Worm (Caenorhabditis elegans) whole organism, L4 larva: ENCODE measurements around the gene hat-1.

Source experiments
- R02D3.7 ChIP-seq: fragments of 150-350 bp; sonication (generic microtip); optimal IDR thresholded peaks from 3 replicates; lab custom pipeline; 2014; ENCODE audit warnings: missing biosample characterization, missing genetic modification characterization
- ama-1 ChIP-seq: fragments of 150-350 bp; optimal IDR thresholded peaks from 2 replicates; lab custom pipeline; 2014; ENCODE audit warnings: inconsistent platforms, mixed read lengths
- ceh-44 ChIP-seq: fragments of 200-800 bp; sonication (Bioruptor generic); IDR thresholded peaks from 2 replicates; pipeline ENCODE4 v1.3.6; 2022; ENCODE audit warnings: missing genetic modification reagents, missing genetic modification characterization, missing compliant biosample characterization
- dmd-8 ChIP-seq: fragments of 200-800 bp; sonication (Bioruptor generic); IDR thresholded peaks from 2 replicates; pipeline ENCODE4 v1.3.6; 2022; ENCODE audit warnings: missing genetic modification characterization, missing compliant biosample characterization
- duxl-1 ChIP-seq: sonication (generic microtip); optimal IDR thresholded peaks from 2 replicates; lab custom pipeline; 2016; ENCODE audit warnings: mild to moderate bottlenecking, missing genetic modification characterization, moderate library complexity, missing compliant biosample characterization; ENCODE audit not compliant: poor library complexity
- fkh-10 ChIP-seq: fragments of 150-350 bp; optimal IDR thresholded peaks from 2 replicates; lab custom pipeline; 2014; ENCODE audit warnings: missing biosample characterization, missing genetic modification reagents, missing genetic modification characterization
- hif-1 ChIP-seq, 2 experiments: sonication (generic microtip); optimal IDR thresholded peaks; 2 replicates each; lab custom pipeline; 2016 to 2017; ENCODE audit warnings: missing compliant biosample characterization in 2 of 2, missing genetic modification characterization in 2 of 2, missing genetic modification reagents in 2 of 2, missing genotype in 2 of 2, mild to moderate bottlenecking in 1 of 2
- lsy-2 ChIP-seq, 2 experiments: fragments of 150-350 bp in 1 of 2; sonication (generic microtip) in 1 of 2; optimal IDR thresholded peaks; 2 replicates each; lab custom pipeline; 2014 to 2017; ENCODE audit warnings: missing biosample characterization in 2 of 2, missing genetic modification characterization in 2 of 2
- pha-4 ChIP-seq, 2 experiments: fragments of 150-350 bp in 1 of 2; fragments of 200-800 bp in 1 of 2; sonication (Bioruptor generic) in 1 of 2; IDR thresholded peaks in 1 of 2; optimal IDR thresholded peaks in 1 of 2; 2 replicates each; pipeline versions ENCODE4 v1.3.6 to Lab custom; 2014 to 2022; ENCODE audit warnings: missing genetic modification characterization in 2 of 2, missing genetic modification reagents in 2 of 2, missing biosample characterization in 1 of 2, missing compliant biosample characterization in 1 of 2
- php-3 ChIP-seq: fragments of 200-800 bp; sonication (Bioruptor generic); IDR thresholded peaks from 2 replicates; pipeline ENCODE4 v1.3.6; 2022; ENCODE audit warnings: missing genetic modification reagents, missing genetic modification characterization, missing compliant biosample characterization
- unc-130 ChIP-seq: sonication (generic microtip); optimal IDR thresholded peaks from 2 replicates; lab custom pipeline; 2016; ENCODE audit warnings: missing genetic modification reagents, missing genetic modification characterization, missing compliant biosample characterization
- ztf-11 ChIP-seq: fragments of 150-350 bp; optimal IDR thresholded peaks from 2 replicates; lab custom pipeline; 2014; ENCODE audit warnings: missing biosample characterization, missing genetic modification characterization

DNA sequence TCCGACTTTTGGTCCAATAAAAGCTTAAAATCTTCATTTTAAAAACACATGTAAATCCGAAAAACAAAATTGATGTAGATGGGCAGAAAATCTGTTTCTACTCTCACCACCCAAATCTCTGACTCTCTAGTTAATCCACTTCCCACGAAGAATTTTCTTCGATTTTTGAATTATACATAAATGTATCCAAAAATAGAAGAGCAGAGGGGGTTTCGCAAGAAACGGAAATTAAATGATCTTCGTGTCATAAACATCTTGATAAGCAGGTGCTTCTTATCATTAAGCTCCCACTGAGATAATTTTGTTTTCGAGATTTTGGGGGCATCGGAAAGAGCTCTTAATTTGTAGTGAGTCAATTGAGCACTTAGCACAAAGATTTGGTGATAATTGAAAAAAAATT, 17.4 kb downstream of the hat-1 start:
- TF ChIP-seq R02D3.7 (tag; lab: Kevin White, UChicago), result no peak
- TF ChIP-seq php-3 (GFP tag; lab: Robert Waterston, UW), result no peak
- no peak for TF ChIP-seq duxl-1 (tag; lab: Kevin White, UChicago)
- TF ChIP-seq ztf-11 (tag; lab: Kevin White, UChicago), result no peak
- TF ChIP-seq pha-4 (GFP tag; IDR thresholded peaks at IDR 0.05; lab: Robert Waterston, UW), result no peak
- TF ChIP-seq pha-4 (tag; optimal IDR thresholded peaks at IDR 0.05; lab: Kevin White, UChicago), result no peak
- TF ChIP-seq dmd-8 (GFP tag; lab: Robert Waterston, UW), result no peak
- TF ChIP-seq lsy-2 (tag; optimal IDR thresholded peaks at IDR 0.05; lab: Kevin White, UChicago), result no peak
- no peak for TF ChIP-seq fkh-10
- TF ChIP-seq unc-130 (GFP tag; lab: Kevin White, UChicago), result no peak
- TF ChIP-seq ceh-44 (GFP tag; lab: Robert Waterston, UW), result no peak
- no peak for TF ChIP-seq ama-1 (lab: Kevin White, UChicago)
- no peak for TF ChIP-seq hif-1 (tag; optimal IDR thresholded peaks at IDR 0.05; lab: Kevin White, UChicago)
